Worm (Caenorhabditis elegans) whole organism, young adult: Measurements from ENCODE around the gene let-767.

Experiments
- B0019.2 ChIP-seq: fragments of 200-800 bp; sonication (Bioruptor generic); conservative IDR thresholded peaks from 2 replicates; pipeline ENCODE4 v1.3.6; 2022; ENCODE audit warnings: missing genetic modification reagents, missing genetic modification characterization, missing compliant biosample characterization
- C17E4.6 ChIP-seq: fragments of 200-800 bp; sonication (Bioruptor generic); IDR thresholded peaks from 2 replicates; pipeline ENCODE4 v1.3.6; 2022; ENCODE audit warnings: missing genetic modification reagents, missing genetic modification characterization, missing compliant biosample characterization
- F22D6.2 ChIP-seq: sonication (generic microtip); optimal IDR thresholded peaks from 2 replicates; lab custom pipeline; 2016; ENCODE audit warnings: mild to moderate bottlenecking, missing genetic modification characterization, missing compliant biosample characterization
- F33H1.4 ChIP-seq: fragments of 200-800 bp; sonication (Bioruptor generic); IDR thresholded peaks from 2 replicates; pipeline ENCODE4 v1.3.6; 2022; ENCODE audit warnings: missing genetic modification reagents, missing genetic modification characterization, missing compliant biosample characterization
- F55B11.4 ChIP-seq: sonication (generic microtip); optimal IDR thresholded peaks from 2 replicates; lab custom pipeline; 2016; ENCODE audit warnings: missing compliant biosample characterization, missing genetic modification characterization, borderline replicate concordance; ENCODE audit not compliant: insufficient read depth
- Y95B8A.8 ChIP-seq: fragments of 200-800 bp; sonication (Bioruptor generic); IDR thresholded peaks from 2 replicates; pipeline ENCODE4 v1.3.6; 2022; ENCODE audit warnings: missing genetic modification reagents, missing genetic modification characterization, missing compliant biosample characterization
- aptf-2 ChIP-seq: fragments of 200-800 bp; sonication (Bioruptor generic); conservative IDR thresholded peaks from 2 replicates; pipeline ENCODE4 v1.3.6; 2022; ENCODE audit warnings: missing genetic modification reagents, missing genetic modification characterization, missing compliant biosample characterization
- attf-6 ChIP-seq: fragments of 200-800 bp; sonication (Bioruptor generic); IDR thresholded peaks from 2 replicates; pipeline ENCODE4 v1.3.6; 2022; ENCODE audit warnings: missing genetic modification reagents, missing genetic modification characterization, missing compliant biosample characterization
- cebp-2 ChIP-seq: fragments of 200-800 bp; sonication (Bioruptor generic); IDR thresholded peaks from 2 replicates; pipeline ENCODE4 v1.3.6; 2022; ENCODE audit warnings: missing genetic modification characterization, missing compliant biosample characterization
- ceh-27 ChIP-seq: fragments of 200-800 bp; sonication (Bioruptor generic); optimal IDR thresholded peaks from 2 replicates; lab custom pipeline; 2018; ENCODE audit warnings: mild to moderate bottlenecking, missing genetic modification characterization, moderate library complexity, missing compliant biosample characterization
- ceh-40 ChIP-seq: fragments of 200-800 bp; sonication (Bioruptor generic); IDR thresholded peaks from 2 replicates; pipeline ENCODE4 v1.3.6; 2022; ENCODE audit warnings: missing genetic modification characterization, missing compliant biosample characterization
- ceh-91 ChIP-seq: fragments of 200-800 bp; sonication (Bioruptor generic); IDR thresholded peaks from 2 replicates; pipeline ENCODE4 v1.3.6; 2022; ENCODE audit warnings: missing genetic modification reagents, missing genetic modification characterization, missing compliant biosample characterization
- dpl-1 ChIP-seq: fragments of 150-350 bp; optimal IDR thresholded peaks from 2 replicates; lab custom pipeline; 2014; ENCODE audit warnings: missing biosample characterization, missing genetic modification reagents, missing genetic modification characterization
- efl-1 ChIP-seq: fragments of 150-350 bp; optimal IDR thresholded peaks from 2 replicates; lab custom pipeline; 2014; ENCODE audit warnings: missing biosample characterization, missing genetic modification reagents, missing genetic modification characterization
- ekl-4 ChIP-seq: fragments of 200-800 bp; sonication (Bioruptor generic); IDR thresholded peaks from 2 replicates; pipeline ENCODE4 v1.3.6; 2022; ENCODE audit warnings: missing genetic modification reagents, missing genetic modification characterization, missing compliant biosample characterization
- hrde-1 ChIP-seq: sonication (generic microtip); optimal IDR thresholded peaks from 2 replicates; lab custom pipeline; 2016; ENCODE audit warnings: missing genetic modification characterization, mild to moderate bottlenecking, missing compliant biosample characterization, moderate library complexity, missing genotype, missing genetic modification reagents, borderline replicate concordance
- lag-1 ChIP-seq: fragments of 200-800 bp; sonication (Bioruptor generic); IDR thresholded peaks from 2 replicates; pipeline ENCODE4 v1.3.6; 2022; ENCODE audit warnings: missing genetic modification reagents, missing genetic modification characterization, missing compliant biosample characterization
- let-607 ChIP-seq, 2 experiments: fragments of 200-800 bp in 1 of 2; sonication (Bioruptor generic) in 1 of 2; sonication (generic microtip) in 1 of 2; optimal IDR thresholded peaks; 2 replicates each; lab custom pipeline; 2016 to 2018; ENCODE audit warnings: mild to moderate bottlenecking in 2 of 2, missing compliant biosample characterization in 2 of 2, missing genetic modification characterization in 2 of 2, moderate library complexity in 2 of 2, missing genotype in 1 of 2
- lin-40 ChIP-seq: sonication (generic microtip); optimal IDR thresholded peaks from 2 replicates; lab custom pipeline; 2016; ENCODE audit warnings: missing genetic modification characterization, mild to moderate bottlenecking, missing compliant biosample characterization, missing genotype, missing genetic modification reagents
- madf-3 ChIP-seq: fragments of 200-800 bp; sonication (Bioruptor generic); IDR thresholded peaks from 2 replicates; pipeline ENCODE4 v1.3.6; 2022; ENCODE audit warnings: missing genetic modification reagents, missing genetic modification characterization, missing compliant biosample characterization
- mcd-1 ChIP-seq: fragments of 200-800 bp; sonication (Bioruptor generic); IDR thresholded peaks from 2 replicates; pipeline ENCODE4 v1.3.6; 2022; ENCODE audit warnings: missing genetic modification reagents, missing genetic modification characterization, missing compliant biosample characterization
- nhr-120 ChIP-seq: fragments of 200-800 bp; sonication (Bioruptor generic); IDR thresholded peaks from 2 replicates; pipeline ENCODE4 v1.3.6; 2022; ENCODE audit warnings: missing genetic modification characterization, missing compliant biosample characterization
- nhr-80 ChIP-seq: sonication (generic microtip); optimal IDR thresholded peaks from 2 replicates; lab custom pipeline; 2016; ENCODE audit warnings: missing genetic modification characterization, missing compliant biosample characterization
- pbrm-1 ChIP-seq: fragments of 200-800 bp; sonication (Bioruptor generic); IDR thresholded peaks from 2 replicates; pipeline ENCODE4 v1.3.6; 2022; ENCODE audit warnings: missing genetic modification reagents, missing genetic modification characterization, missing compliant biosample characterization
- rpc-1 ChIP-seq, 2 experiments: fragments of 150-350 bp in 1 of 2; sonication (generic microtip) in 1 of 2; optimal IDR thresholded peaks; 2 replicates each; lab custom pipeline; 2014 to 2018; ENCODE audit warnings: missing biosample characterization in 1 of 2, missing genetic modification characterization in 1 of 2, missing genetic modification reagents in 1 of 2, missing genotype in 1 of 2
- sdz-38 ChIP-seq: sonication (generic microtip); optimal IDR thresholded peaks from 2 replicates; lab custom pipeline; 2016; ENCODE audit warnings: missing genotype, missing genetic modification characterization, missing compliant biosample characterization
- snpc-1.3 ChIP-seq: sonication (generic microtip); optimal IDR thresholded peaks from 2 replicates; lab custom pipeline; 2017; ENCODE audit warnings: missing genetic modification characterization, mild to moderate bottlenecking, missing compliant biosample characterization, antibody characterized with exemption, moderate library complexity, missing genotype, missing genetic modification reagents; ENCODE audit not compliant: insufficient read depth
- sptf-2 ChIP-seq: fragments of 200-800 bp; sonication (Bioruptor generic); optimal IDR thresholded peaks from 2 replicates; lab custom pipeline; 2018; ENCODE audit warnings: mild to moderate bottlenecking, missing genetic modification characterization, missing compliant biosample characterization
- unc-130 ChIP-seq: sonication (generic microtip); optimal IDR thresholded peaks from 2 replicates; lab custom pipeline; 2016; ENCODE audit warnings: missing genetic modification reagents, missing genetic modification characterization, missing compliant biosample characterization
- xnd-1 ChIP-seq: sonication (generic microtip); optimal IDR thresholded peaks from 2 replicates; lab custom pipeline; 2016; ENCODE audit warnings: missing genotype, missing genetic modification reagents, missing genetic modification characterization, missing compliant biosample characterization
- zfh-2 ChIP-seq: fragments of 200-800 bp; sonication (Bioruptor generic); conservative IDR thresholded peaks from 2 replicates; pipeline ENCODE4 v1.3.6; 2022; ENCODE audit warnings: missing genetic modification reagents, missing genetic modification characterization, missing compliant biosample characterization
- zim-3 ChIP-seq: sonication (generic microtip); optimal IDR thresholded peaks from 2 replicates; lab custom pipeline; 2017; ENCODE audit warnings: mild to moderate bottlenecking, missing genetic modification characterization, moderate library complexity, missing compliant biosample characterization

Gene let-767

ce11 chrIII:6324139-6324538 lies 15.6 kb downstream of the let-767 start, which contains the start of gene C56G2.5 (continued):
- no peak for TF ChIP-seq efl-1 (GFP tag; lab: Kevin White, UChicago)
- TF ChIP-seq F33H1.4 (GFP tag; lab: Robert Waterston, UW) = no peak

ce11 chrIII:6317345-6317744 lies 22.4 kb downstream of the let-767 start:
- no peak for TF ChIP-seq efl-1 (GFP tag; lab: Kevin White, UChicago)
- no peak for TF ChIP-seq sptf-2
- TF ChIP-seq xnd-1 = no peak
- no peak for TF ChIP-seq nhr-120 (GFP tag; lab: Robert Waterston, UW)
- no peak for TF ChIP-seq ceh-91 (GFP tag; lab: Robert Waterston, UW)
- no peak for TF ChIP-seq C17E4.6 (GFP tag; lab: Robert Waterston, UW)
- TF ChIP-seq rpc-1 (optimal IDR thresholded peaks at IDR 0.05; lab: Kevin White, UChicago) = no peak
- TF ChIP-seq rpc-1 (tag; optimal IDR thresholded peaks at IDR 0.05; lab: Kevin White, UChicago) = no peak
- TF ChIP-seq zim-3 = no peak
- TF ChIP-seq madf-3 (GFP tag; lab: Robert Waterston, UW) = no peak
- TF ChIP-seq unc-130 (GFP tag; lab: Kevin White, UChicago) = no peak

DNA sequence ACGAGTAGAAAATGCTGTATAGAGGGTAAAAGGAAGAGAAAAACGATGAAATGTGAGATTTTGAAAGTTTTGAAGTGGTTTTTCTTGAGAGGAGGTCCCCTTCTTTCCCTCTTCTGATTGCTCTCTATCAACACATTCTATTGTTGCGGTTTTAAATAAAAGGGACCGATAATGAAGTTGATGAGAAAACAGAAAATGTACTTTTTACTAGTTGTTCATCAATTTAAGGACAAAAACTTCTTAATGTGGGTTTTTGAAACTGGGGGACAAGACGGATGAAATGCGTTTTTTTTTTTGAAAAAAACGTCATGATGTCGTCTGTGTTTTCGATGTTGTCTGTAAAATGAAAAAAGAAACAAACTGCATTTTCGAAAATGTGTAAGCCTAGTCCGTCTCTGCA lies 23.0 kb downstream of the let-767 start:
- TF ChIP-seq ceh-27 (GFP tag; lab: Kevin White, UChicago) (peak; percentile 25), B0019.2 (GFP tag; lab: Robert Waterston, UW) (no peak)

DNA sequence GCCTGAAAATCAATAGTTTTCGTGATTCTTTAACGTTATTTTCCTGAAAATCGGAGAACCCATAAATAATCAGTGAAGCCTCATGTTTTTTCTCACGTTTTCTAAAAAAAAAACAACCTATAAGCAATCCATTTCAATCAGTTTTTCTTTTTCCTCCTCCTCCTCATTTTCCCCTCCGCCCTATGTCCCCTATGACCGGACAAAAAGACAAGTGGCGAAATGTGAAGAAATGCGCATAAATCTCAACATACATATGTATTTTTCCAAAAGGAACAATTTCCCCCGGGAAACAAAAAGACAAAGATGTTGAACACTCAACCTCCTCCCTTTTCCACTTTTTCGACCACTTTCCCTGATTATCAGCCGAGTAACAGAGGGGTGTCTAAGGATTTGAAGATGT lies 24.3 kb downstream of the let-767 start:
- TF ChIP-seq dpl-1 (GFP tag; lab: Kevin White, UChicago) = no peak
- TF ChIP-seq, all 124 proteins: peak for 0

DNA sequence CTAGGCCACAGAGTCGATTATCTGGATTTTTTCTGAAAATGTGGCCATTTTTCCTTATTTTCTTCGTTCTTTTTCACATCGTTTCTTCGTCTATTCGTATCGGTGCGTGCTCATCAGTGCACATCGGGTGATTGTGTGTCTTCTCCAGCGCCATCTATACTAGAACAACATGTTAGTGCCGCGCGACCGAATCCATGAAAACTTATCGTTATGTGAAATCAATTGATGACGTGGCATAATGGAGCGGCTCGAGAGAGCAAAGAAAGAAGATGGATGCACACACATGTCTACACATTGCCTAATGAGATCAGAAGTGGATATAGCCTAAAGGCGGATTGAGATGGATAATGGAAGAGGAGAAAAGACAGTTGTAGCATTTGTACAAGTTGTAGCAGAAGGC lies 27.5 kb downstream of the let-767 start:
- TF ChIP-seq nhr-80 (tag; lab: Kevin White, UChicago) (no peak), ceh-40 (no peak), pbrm-1 (no peak), attf-6 (GFP tag; lab: Robert Waterston, UW) (no peak), sdz-38 (no peak), zfh-2 (no peak)

- TF ChIP-seq pbrm-1 = no peak
- no peak for TF ChIP-seq ekl-4 (GFP tag; lab: Robert Waterston, UW)
- no peak for TF ChIP-seq let-607 (tag; optimal IDR thresholded peaks at IDR 0.05; lab: Kevin White, UChicago)
- no peak for TF ChIP-seq F55B11.4 (tag; lab: Kevin White, UChicago)
- TF ChIP-seq hrde-1 (tag; lab: Kevin White, UChicago) = no peak
- TF ChIP-seq lin-40 = no peak
- TF ChIP-seq lag-1 (GFP tag; lab: Robert Waterston, UW) = no peak
- TF ChIP-seq cebp-2 (GFP tag; lab: Robert Waterston, UW) = no peak
- no peak for TF ChIP-seq aptf-2 (GFP tag; lab: Robert Waterston, UW)
- no peak for TF ChIP-seq dpl-1 (GFP tag; lab: Kevin White, UChicago)
- no peak for TF ChIP-seq Y95B8A.8 (GFP tag; lab: Robert Waterston, UW)
- no peak for TF ChIP-seq mcd-1 (GFP tag; lab: Robert Waterston, UW)
- no peak for TF ChIP-seq snpc-1.3
- no peak for TF ChIP-seq F22D6.2 (tag; lab: Kevin White, UChicago)
Observed at ce11 chrIII:6311452-6311851, 28.3 kb downstream of the let-767 start.
